Worm (Caenorhabditis elegans) whole organism, midembryonic: Measurements from ENCODE around the gene dlst-1.

Experiments used
- T22C8.4 ChIP-seq: fragments of 200-800 bp; sonication (Bioruptor generic); IDR thresholded peaks from 2 replicates; pipeline ENCODE4 v1.3.6; 2022; ENCODE audit warnings: missing genetic modification characterization, missing compliant biosample characterization
- flt-1 ChIP-seq: fragments of 200-800 bp; sonication (Bioruptor generic); IDR thresholded peaks from 2 replicates; pipeline ENCODE4 v1.3.6; 2022; ENCODE audit warnings: missing genetic modification characterization, missing compliant biosample characterization
- klf-2 ChIP-seq: fragments of 200-800 bp; sonication (Bioruptor generic); conservative IDR thresholded peaks from 2 replicates; pipeline ENCODE4 v1.3.6; 2022; ENCODE audit warnings: missing genetic modification reagents, missing genetic modification characterization, missing compliant biosample characterization
- ztf-23 ChIP-seq: fragments of 200-800 bp; sonication (Bioruptor generic); IDR thresholded peaks from 2 replicates; pipeline ENCODE4 v1.3.6; 2022; ENCODE audit warnings: missing genetic modification reagents, missing genetic modification characterization, missing compliant biosample characterization
- ztf-29 ChIP-seq: fragments of 200-800 bp; sonication (Bioruptor generic); IDR thresholded peaks from 2 replicates; pipeline ENCODE4 v1.3.6; 2022; ENCODE audit warnings: missing genetic modification reagents, missing genetic modification characterization, missing compliant biosample characterization

DNA sequence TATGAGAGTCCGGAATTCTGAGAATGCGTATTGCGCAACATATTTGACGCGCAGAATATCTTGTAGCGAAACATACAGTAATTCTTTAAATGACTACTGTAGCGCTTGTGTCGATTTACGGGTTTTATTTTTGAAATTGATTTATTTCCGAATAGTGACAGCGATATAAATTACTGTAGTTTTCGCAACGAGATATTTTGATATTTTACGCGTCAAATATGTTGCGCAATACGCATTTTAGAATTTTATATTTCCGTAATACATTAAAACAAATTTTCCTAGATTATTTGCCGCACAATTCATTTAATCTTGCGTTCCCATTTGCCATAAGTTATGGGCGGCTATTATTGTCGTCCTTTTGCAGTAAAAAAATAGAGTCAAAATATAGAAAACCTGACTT lies 3.5 kb downstream of the dlst-1 start:
- TF ChIP-seq flt-1 (GFP tag; lab: Robert Waterston, UW): no peak
- no peak for TF ChIP-seq ztf-29 (GFP tag; lab: Robert Waterston, UW)
- no peak for TF ChIP-seq klf-2 (GFP tag; lab: Robert Waterston, UW)
- no peak for TF ChIP-seq ztf-23 (GFP tag; lab: Robert Waterston, UW)
- TF ChIP-seq T22C8.4 (GFP tag; lab: Robert Waterston, UW): no peak
